Fruit fly (Drosophila melanogaster) whole organism, embryonic: ENCODE measurements around the gene ND-13A.

ENCODE experiments used
- Atf6 ChIP-seq: fragments of 200-800 bp; sonication (Bioruptor generic); IDR thresholded peaks from 2 replicates; pipeline ENCODE4 v1.3.6; 2022; ENCODE audit warnings: missing biosample characterization, missing genetic modification characterization
- B-H2 ChIP-seq: fragments of 200-800 bp; sonication (Bioruptor generic); optimal IDR thresholded peaks from 2 replicates; lab custom pipeline; 2018; ENCODE audit warnings: missing biosample characterization, mild to moderate bottlenecking, missing genetic modification characterization
- BEAF-32 ChIP-seq: fragments of 200-800 bp; sonication (Bioruptor generic); optimal IDR thresholded peaks from 3 replicates; lab custom pipeline; 2017; ENCODE audit warnings: missing biosample characterization, missing genetic modification characterization, mild to moderate bottlenecking, moderate library complexity, missing genetic modification reagents
- Bgb ChIP-seq: fragments of 200-800 bp; sonication (Bioruptor generic); IDR thresholded peaks from 2 replicates; pipeline ENCODE4 v1.3.6; 2022; ENCODE audit warnings: missing biosample characterization, missing genetic modification characterization; ENCODE audit not compliant: partially characterized antibody
- BtbVII ChIP-seq: fragments of 200-800 bp; sonication (Bioruptor generic); optimal IDR thresholded peaks from 3 replicates; lab custom pipeline; 2017; ENCODE audit warnings: missing biosample characterization, mild to moderate bottlenecking, missing genetic modification characterization
- CG12299 ChIP-seq: fragments of 200-800 bp; sonication (Bioruptor generic); optimal IDR thresholded peaks from 2 replicates; lab custom pipeline; 2018; ENCODE audit warnings: missing biosample characterization, mild to moderate bottlenecking, missing genetic modification characterization
- CG12769 ChIP-seq: fragments of 200-800 bp; sonication (Bioruptor generic); optimal IDR thresholded peaks from 2 replicates; lab custom pipeline; 2019; ENCODE audit warnings: missing biosample characterization, mild to moderate bottlenecking, missing genetic modification characterization, moderate library complexity
- CG13296 ChIP-seq: fragments of 200-800 bp; sonication (Bioruptor generic); optimal IDR thresholded peaks from 3 replicates; lab custom pipeline; 2018; ENCODE audit warnings: missing biosample characterization, mild to moderate bottlenecking, missing genetic modification characterization
- CG17802 ChIP-seq: fragments of 200-800 bp; sonication (Bioruptor generic); optimal IDR thresholded peaks from 2 replicates; lab custom pipeline; 2018; ENCODE audit warnings: missing biosample characterization, mild to moderate bottlenecking, missing genetic modification characterization, moderate library complexity
- CG2120 ChIP-seq: fragments of 200-800 bp; sonication (Bioruptor generic); optimal IDR thresholded peaks from 3 replicates; lab custom pipeline; 2016; ENCODE audit warnings: missing biosample characterization, missing genetic modification characterization
- CG2199 ChIP-seq: fragments of 200-800 bp; sonication (Bioruptor generic); IDR thresholded peaks from 3 replicates; pipeline ENCODE4 v1.3.6; 2022; ENCODE audit warnings: missing biosample characterization, missing genetic modification characterization
- CG30431 ChIP-seq: fragments of 200-800 bp; sonication (Bioruptor generic); optimal IDR thresholded peaks from 2 replicates; lab custom pipeline; 2017; ENCODE audit warnings: missing biosample characterization, missing genetic modification characterization
- CG32532 ChIP-seq: fragments of 200-800 bp; sonication (Bioruptor generic); IDR thresholded peaks from 2 replicates; pipeline ENCODE4 v1.3.6; 2022; ENCODE audit warnings: missing biosample characterization, missing genetic modification characterization
- CG3281 ChIP-seq: fragments of 200-800 bp; sonication (Bioruptor generic); optimal IDR thresholded peaks from 3 replicates; lab custom pipeline; 2017; ENCODE audit warnings: missing biosample characterization, mild to moderate bottlenecking, missing genetic modification characterization
- CG34376 ChIP-seq: fragments of 200-800 bp; sonication (Bioruptor generic); optimal IDR thresholded peaks from 2 replicates; lab custom pipeline; 2018; ENCODE audit warnings: missing biosample characterization, mild to moderate bottlenecking, missing genetic modification characterization
- CG4707 ChIP-seq: fragments of 200-800 bp; sonication (Bioruptor generic); optimal IDR thresholded peaks from 2 replicates; lab custom pipeline; 2018; ENCODE audit warnings: missing biosample characterization, mild to moderate bottlenecking, missing genetic modification characterization, moderate library complexity
- CG5953 ChIP-seq: fragments of 200-800 bp; sonication (Bioruptor generic); IDR thresholded peaks from 2 replicates; pipeline ENCODE4 v1.3.6; 2022; ENCODE audit warnings: missing biosample characterization, missing genetic modification characterization
- CG6854 ChIP-seq: fragments of 200-800 bp; sonication (Bioruptor generic); optimal IDR thresholded peaks from 3 replicates; lab custom pipeline; 2017; ENCODE audit warnings: missing biosample characterization, mild to moderate bottlenecking, missing genetic modification characterization
- CG7839 ChIP-seq: fragments of 200-800 bp; sonication (Bioruptor generic); optimal IDR thresholded peaks from 3 replicates; lab custom pipeline; 2018; ENCODE audit warnings: missing biosample characterization, mild to moderate bottlenecking, missing genetic modification characterization, moderate library complexity
- CG7987 ChIP-seq: fragments of 200-800 bp; sonication (Bioruptor generic); optimal IDR thresholded peaks from 2 replicates; lab custom pipeline; 2018; ENCODE audit warnings: missing biosample characterization, mild to moderate bottlenecking, missing genetic modification characterization, moderate library complexity
- CkIIα-i1 ChIP-seq: fragments of 200-800 bp; sonication (Bioruptor generic); IDR thresholded peaks from 2 replicates; pipeline ENCODE4 v1.3.6; 2022; ENCODE audit warnings: missing biosample characterization, missing genetic modification characterization
- CrebB ChIP-seq: fragments of 200-800 bp; sonication (Bioruptor generic); optimal IDR thresholded peaks from 3 replicates; lab custom pipeline; 2018; ENCODE audit warnings: missing biosample characterization, mild to moderate bottlenecking, missing genetic modification characterization
- Dll ChIP-seq: fragments of 200-800 bp; sonication (Bioruptor generic); IDR thresholded peaks from 4 replicates; pipeline ENCODE4 v1.3.6; 2022; ENCODE audit warnings: missing biosample characterization, missing genetic modification characterization; ENCODE audit not compliant: partially characterized antibody
- Hand ChIP-seq: fragments of 200-800 bp; sonication (Bioruptor generic); optimal IDR thresholded peaks from 2 replicates; lab custom pipeline; 2017; ENCODE audit warnings: mild to moderate bottlenecking, missing biosample characterization, missing genetic modification reagents, missing genetic modification characterization
- HmgZ ChIP-seq: fragments of 200-800 bp; sonication (Bioruptor generic); optimal IDR thresholded peaks from 2 replicates; lab custom pipeline; 2018; ENCODE audit warnings: missing biosample characterization, mild to moderate bottlenecking, missing genetic modification characterization
- Hmr ChIP-seq: fragments of 200-800 bp; sonication (Bioruptor generic); optimal IDR thresholded peaks from 3 replicates; lab custom pipeline; 2017; ENCODE audit warnings: mild to moderate bottlenecking, missing biosample characterization, missing genetic modification reagents, missing genetic modification characterization
- Hsf ChIP-seq: fragments of 200-800 bp; sonication (Bioruptor generic); optimal IDR thresholded peaks from 3 replicates; lab custom pipeline; 2016; ENCODE audit warnings: missing biosample characterization, missing genetic modification characterization
- Jarid2 ChIP-seq: fragments of 200-800 bp; sonication (Bioruptor generic); optimal IDR thresholded peaks from 3 replicates; lab custom pipeline; 2017; ENCODE audit warnings: mild to moderate bottlenecking, missing biosample characterization, missing genetic modification reagents, missing genetic modification characterization
- Mad ChIP-seq: fragments of 200-800 bp; sonication (Bioruptor generic); optimal IDR thresholded peaks from 2 replicates; lab custom pipeline; 2016; ENCODE audit warnings: missing biosample characterization, missing genetic modification characterization
- Nf-YC ChIP-seq: fragments of 200-800 bp; optimal IDR thresholded peaks from 3 replicates; lab custom pipeline; 2019; ENCODE audit warnings: missing biosample characterization, mild to moderate bottlenecking, missing genetic modification characterization, moderate library complexity
- PHDP ChIP-seq: fragments of 200-800 bp; sonication (Bioruptor generic); optimal IDR thresholded peaks from 3 replicates; lab custom pipeline; 2018; ENCODE audit warnings: missing biosample characterization, mild to moderate bottlenecking, missing genetic modification characterization, moderate library complexity
- Rfx ChIP-seq: fragments of 200-800 bp; sonication (Bioruptor generic); IDR thresholded peaks from 2 replicates; pipeline ENCODE4 v1.3.6; 2022; ENCODE audit warnings: missing biosample characterization, missing genetic modification characterization
- Vsx1 ChIP-seq: fragments of 200-800 bp; sonication (Bioruptor generic); optimal IDR thresholded peaks from 2 replicates; lab custom pipeline; 2017; ENCODE audit warnings: missing biosample characterization, mild to moderate bottlenecking, missing genetic modification characterization, missing genetic modification reagents
- abd-A ChIP-seq: fragments of 200-800 bp; sonication (Bioruptor generic); optimal IDR thresholded peaks from 3 replicates; lab custom pipeline; 2019; ENCODE audit warnings: missing biosample characterization, mild to moderate bottlenecking, missing genetic modification characterization, moderate library complexity
- ap ChIP-seq: fragments of 200-800 bp; sonication (Bioruptor generic); IDR thresholded peaks from 2 replicates; pipeline ENCODE4 v1.3.6; 2022; ENCODE audit warnings: missing biosample characterization, missing genetic modification characterization
- ato ChIP-seq: fragments of 200-800 bp; sonication (Bioruptor generic); IDR thresholded peaks from 2 replicates; pipeline ENCODE4 v1.3.6; 2022; ENCODE audit warnings: missing biosample characterization, missing genetic modification characterization; ENCODE audit not compliant: partially characterized antibody
- bab2 ChIP-seq: fragments of 200-800 bp; sonication (Bioruptor generic); optimal IDR thresholded peaks from 2 replicates; lab custom pipeline; 2016; ENCODE audit warnings: missing biosample characterization, missing genetic modification characterization
- cwo ChIP-seq: fragments of 200-800 bp; sonication (Bioruptor generic); optimal IDR thresholded peaks from 3 replicates; lab custom pipeline; 2017; ENCODE audit warnings: missing biosample characterization, missing genetic modification characterization, mild to moderate bottlenecking, moderate library complexity, missing genetic modification reagents
- dati ChIP-seq: fragments of 200-800 bp; sonication (Bioruptor generic); IDR thresholded peaks from 2 replicates; pipeline ENCODE4 v1.3.6; 2022; ENCODE audit warnings: missing biosample characterization, missing genetic modification characterization
- dpn ChIP-seq, 2 experiments: fragments of 200-800 bp; sonication (Bioruptor generic); optimal IDR thresholded peaks; 3 replicates each; lab custom pipeline; 2016; ENCODE audit warnings: missing biosample characterization in 2 of 2, missing genetic modification characterization in 2 of 2
- mirr ChIP-seq: fragments of 200-800 bp; sonication (Bioruptor generic); optimal IDR thresholded peaks from 3 replicates; lab custom pipeline; 2018; ENCODE audit warnings: missing biosample characterization, mild to moderate bottlenecking, missing genetic modification characterization
- repo ChIP-seq: fragments of 200-800 bp; sonication (Bioruptor generic); optimal IDR thresholded peaks from 2 replicates; lab custom pipeline; 2016; ENCODE audit warnings: missing biosample characterization, missing genetic modification characterization
- sd ChIP-seq: fragments of 200-800 bp; sonication (Bioruptor generic); optimal IDR thresholded peaks from 3 replicates; lab custom pipeline; 2018; ENCODE audit warnings: missing biosample characterization, mild to moderate bottlenecking, missing genetic modification characterization, moderate library complexity
- sug ChIP-seq: fragments of 200-800 bp; optimal IDR thresholded peaks from 2 replicates; lab custom pipeline; 2019; ENCODE audit warnings: missing biosample characterization, mild to moderate bottlenecking, missing genetic modification characterization, moderate library complexity
- tll ChIP-seq, 2 experiments: fragments of 200-800 bp in 1 of 2; fragments of >200 bp in 1 of 2; sonication (Bioruptor generic) in 1 of 2; optimal IDR thresholded peaks; 2 replicates each; lab custom pipeline; 2017 to 2019; ENCODE audit warnings: missing biosample characterization in 2 of 2, missing genetic modification characterization in 2 of 2, mild to moderate bottlenecking in 1 of 2, moderate library complexity in 1 of 2
- tna ChIP-seq: fragments of 200-800 bp; sonication (Bioruptor generic); IDR thresholded peaks from 2 replicates; pipeline ENCODE4 v1.3.6; 2022; ENCODE audit warnings: missing biosample characterization, missing genetic modification characterization; ENCODE audit not compliant: partially characterized antibody
- vvl ChIP-seq: fragments of 200-800 bp; sonication (Bioruptor generic); IDR thresholded peaks from 2 replicates; pipeline ENCODE4 v1.3.6; 2022; ENCODE audit warnings: missing biosample characterization, missing genetic modification characterization
- yki ChIP-seq: fragments of >200 bp; optimal IDR thresholded peaks from 3 replicates; lab custom pipeline; 2018

ND-13A gene

DNA sequence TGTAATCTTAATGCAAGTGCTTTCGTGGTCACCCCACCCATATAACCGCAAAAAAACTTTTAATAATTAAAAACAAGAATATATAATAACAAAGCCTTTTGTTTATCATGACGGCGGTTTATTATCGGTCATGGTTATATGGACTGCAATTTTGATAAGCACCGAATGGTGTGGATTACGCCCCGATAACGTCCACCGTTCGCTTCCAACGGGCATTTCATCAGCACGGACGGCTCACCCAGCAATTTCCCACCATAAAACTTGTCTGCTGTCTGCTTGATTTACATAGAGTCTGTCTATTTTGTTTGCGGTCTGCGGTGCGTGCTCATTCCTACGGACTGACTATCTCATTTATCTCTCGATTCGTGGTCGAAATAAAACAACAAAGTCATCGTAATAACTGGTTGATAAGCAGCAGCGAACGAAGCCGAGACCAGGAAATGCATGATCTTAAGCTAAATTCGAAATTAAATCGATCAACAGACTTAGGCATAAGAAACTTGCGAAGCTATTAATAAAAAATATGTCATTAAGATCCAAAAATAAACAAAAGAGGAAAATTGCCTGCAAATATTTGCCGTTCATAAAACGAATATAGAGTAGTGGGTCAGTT, 4.6 kb downstream of the ND-13A start (continued):
- TF ChIP-seq Hmr (GFP tag; lab: Kevin White, UChicago) (peak; percentile 26), Vsx1 (GFP tag; lab: Kevin White, UChicago) (no peak), CkIIα-i1 (no peak), Hsf (no peak), CG3281 (peak; percentile 13), ato (no peak), CG34376 (peak; percentile 84), CG2199 (0 out of 3 replicates have a peak, but pooled peaks have one; percentile 14), dpn (GFP tag; optimal IDR thresholded peaks at IDR 0.05; lab: Kevin White, UChicago) (no peak), CG6854 (GFP tag; lab: Kevin White, UChicago) (no peak), vvl (peak; percentile 65), tll (GFP tag; optimal IDR thresholded peaks at IDR 0.05; lab: Kevin White, UChicago) (no peak), CG32532 (GFP tag; lab: Robert Waterston, UW) (no peak), CG7839 (tag; lab: Kevin White, UChicago) (no peak), bab2 (GFP tag; lab: Kevin White, UChicago) (no peak), ap (GFP tag; lab: Robert Waterston, UW) (no peak), Rfx (GFP tag; lab: Robert Waterston, UW) (0 out of 2 replicates have a peak, but pooled peaks have one; percentile 8), CG30431 (no peak), abd-A (tag; lab: Kevin White, UChicago) (peak; percentile 38), Dll (GFP tag; lab: Robert Waterston, UW) (no peak), CG4707 (GFP tag; lab: Kevin White, UChicago) (no peak), CG13296 (GFP tag; lab: Kevin White, UChicago) (peak; percentile 59), CrebB (tag; lab: Kevin White, UChicago) (peak; percentile 6), HmgZ (tag; lab: Kevin White, UChicago) (peak; percentile 2), BtbVII (GFP tag; lab: Kevin White, UChicago) (peak; percentile 15), cwo (GFP tag; lab: Kevin White, UChicago) (peak; percentile 71), Mad (GFP tag; lab: Kevin White, UChicago) (no peak), dati (GFP tag; lab: Robert Waterston, UW) (no peak), B-H2 (GFP tag; lab: Kevin White, UChicago) (peak; percentile 13), CG12299 (tag; lab: Kevin White, UChicago) (no peak), CG2120 (GFP tag; lab: Kevin White, UChicago) (no peak), sug (tag; lab: Kevin White, UChicago) (peak; percentile 54), Hand (peak; percentile 5), repo (GFP tag; lab: Kevin White, UChicago) (no peak), BEAF-32 (no peak), CG12769 (tag; lab: Kevin White, UChicago) (peak; percentile 83), Jarid2 (GFP tag; lab: Kevin White, UChicago) (no peak), Bgb (GFP tag; lab: Robert Waterston, UW) (no peak), Nf-YC (tag; lab: Kevin White, UChicago) (peak; percentile 8), mirr (GFP tag; lab: Kevin White, UChicago) (peak; percentile 65), yki (lab: Kevin White, UChicago) (no peak), PHDP (tag; lab: Kevin White, UChicago) (peak; percentile 23), Atf6 (GFP tag; lab: Robert Waterston, UW) (0 out of 2 replicates have a peak, but pooled peaks have one; percentile 22), CG17802 (tag; lab: Kevin White, UChicago) (no peak), CG7987 (GFP tag; lab: Kevin White, UChicago) (peak; percentile 21), CG5953 (GFP tag; lab: Robert Waterston, UW) (no peak), tna (no peak), sd (tag; lab: Kevin White, UChicago) (peak; percentile 69)
- TF ChIP-seq, all 482 proteins: peak for 41
